Fruit fly (Drosophila melanogaster) S2 (cell line): Measurements from ENCODE around the gene Ak3.

Experiments
- CG8478 ChIP-seq: fragments of >200 bp; optimal IDR thresholded peaks from 2 replicates; lab custom pipeline; 2018
- CTCF ChIP-seq, 2 experiments: fragments of >200 bp; optimal IDR thresholded peaks; 2 replicates each; lab custom pipeline; 2018

The Ak3 gene

DNA sequence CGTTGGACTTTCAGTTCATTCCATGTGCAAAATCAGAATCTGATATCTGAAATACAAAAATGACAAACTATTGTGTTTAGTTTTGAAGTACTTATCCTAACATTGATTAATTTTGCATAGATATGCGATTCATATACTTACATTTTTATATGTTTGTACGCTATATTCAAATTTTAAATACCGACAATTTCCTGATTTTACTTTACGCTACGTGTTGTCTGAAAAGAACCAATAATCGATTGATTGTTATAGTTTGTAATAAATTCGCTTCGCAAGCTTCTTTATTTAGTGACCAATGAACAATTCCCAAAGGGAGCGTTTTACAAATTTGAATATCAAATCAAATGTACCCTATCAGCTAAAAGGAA is at the start of gene Ak3:
Gene Ak3, minus strand, starts transcription at position 69 of the 368 bp plus-strand sequence.
- TF ChIP-seq CG8478 (no peak), CTCF (optimal IDR thresholded peaks at IDR 0.05; lab: Kevin White, UChicago) (no peak)

- TF ChIP-seq CG8478 (no peak), CTCF (optimal IDR thresholded peaks at IDR 0.05; lab: Kevin White, UChicago) (peak; percentile 50 to 68)
Observed at dm6 chr3R:10893327-10893726, 3.9 kb upstream of the Ak3 start, which contains the start of gene CG6621. Gene CG6621, minus strand, starts transcription at chr3R:10893531.

- TF ChIP-seq CG8478 (no peak), CTCF (optimal IDR thresholded peaks at IDR 0.05; lab: Kevin White, UChicago) (no peak)
Observed at dm6 chr3R:10888633-10889519, 512 bp downstream of the Ak3 start.

DNA sequence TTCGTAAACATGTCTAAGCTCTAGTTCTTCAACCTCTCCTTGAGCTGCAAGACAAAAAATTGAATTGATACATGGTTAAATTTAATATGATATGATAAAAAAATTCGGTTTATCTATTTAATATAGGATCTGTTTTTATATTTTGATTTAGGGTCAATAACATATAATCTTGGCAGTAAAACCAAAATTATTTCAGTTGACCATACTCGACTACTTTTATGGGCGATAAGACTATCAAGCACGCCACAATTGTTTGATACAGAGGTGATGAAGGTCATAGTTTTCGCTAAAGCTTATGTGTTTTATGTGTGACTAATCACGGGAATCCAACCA is 1.1 kb downstream of the Ak3 start:
- no peak for TF ChIP-seq CTCF (optimal IDR thresholded peaks at IDR 0.05; lab: Kevin White, UChicago)
- no peak for TF ChIP-seq CG8478

dm6 chr3R:10886462-10887315 is 2.7 kb downstream of the Ak3 start:
- no peak for TF ChIP-seq CTCF (optimal IDR thresholded peaks at IDR 0.05; lab: Kevin White, UChicago)
- TF ChIP-seq CG8478 = no peak

dm6 chr3R:10885422-10886081 is 3.8 kb downstream of the Ak3 start, which contains the start of gene Leash:
Gene Leash, plus strand, starts transcription at chr3R:10885540.
- TF ChIP-seq CG8478 (no peak), CTCF (optimal IDR thresholded peaks at IDR 0.05; lab: Kevin White, UChicago) (no peak)

- no peak for TF ChIP-seq CG8478
- TF ChIP-seq CTCF (optimal IDR thresholded peaks at IDR 0.05; lab: Kevin White, UChicago) = no peak
Observed at dm6 chr3R:10884678-10885421, 4.5 kb downstream of the Ak3 start, which contains the start of gene CG14696. Gene CG14696, minus strand, starts transcription at chr3R:10885001.

DNA sequence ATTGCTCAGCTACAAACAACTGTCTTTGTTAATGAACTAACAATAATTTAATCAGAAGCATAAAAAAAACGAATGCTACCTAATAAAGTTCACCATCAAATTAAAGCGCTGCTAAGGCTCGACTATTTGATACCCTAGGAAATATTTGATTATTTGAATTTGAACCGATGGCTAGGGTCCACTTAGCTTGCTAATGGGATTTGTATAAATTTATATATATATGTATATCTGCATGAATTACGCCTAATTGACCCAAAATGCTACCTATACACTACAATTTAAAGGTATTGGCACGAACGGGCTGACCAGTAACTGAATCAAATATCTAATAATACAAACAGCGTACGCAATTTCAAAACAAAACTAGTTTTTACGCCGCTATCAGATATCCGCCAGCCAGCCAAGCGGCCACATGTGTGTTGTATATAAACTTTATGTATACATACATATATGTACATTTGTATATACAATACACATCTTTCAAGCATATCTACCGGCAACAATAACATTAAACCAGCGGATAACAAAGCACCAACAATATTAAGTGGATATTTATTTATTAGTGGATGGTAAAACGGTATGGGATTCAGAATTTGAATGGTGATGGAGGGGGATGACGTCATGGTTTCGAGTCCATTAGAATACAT is 5.2 kb downstream of the Ak3 start:
- TF ChIP-seq CTCF (optimal IDR thresholded peaks at IDR 0.05; lab: Kevin White, UChicago) = no peak
- no peak for TF ChIP-seq CG8478

dm6 chr3R:10881824-10882559 is 7.4 kb downstream of the Ak3 start, which contains the start of gene Tpc1:
Gene Tpc1, minus strand, starts transcription at chr3R:10882188.
- TF ChIP-seq CTCF (optimal IDR thresholded peaks at IDR 0.05; lab: Kevin White, UChicago) (no peak), CG8478 (no peak)

DNA sequence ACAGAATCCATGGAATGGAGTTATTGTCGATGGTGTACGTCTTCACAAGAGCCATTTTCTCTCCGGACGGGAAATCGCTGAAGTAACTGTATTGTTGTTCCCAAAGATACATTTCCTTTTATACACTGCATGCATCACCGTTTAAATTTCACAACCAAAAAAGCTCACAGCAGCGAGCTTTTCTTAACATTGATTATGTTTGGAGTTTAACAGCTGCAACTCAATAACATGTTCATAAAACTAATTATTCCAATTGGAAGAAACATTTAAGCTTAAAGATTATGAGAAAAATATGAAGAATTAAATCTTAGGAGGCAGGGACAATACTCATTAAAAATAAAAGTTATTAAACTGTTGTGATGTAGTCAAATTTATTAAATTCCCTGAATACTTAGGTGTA is 10.2 kb downstream of the Ak3 start, which contains the start of gene CG14695:
Gene CG14695, minus strand, starts transcription at position 101 of the 400 bp plus-strand sequence.
- TF ChIP-seq CTCF (optimal IDR thresholded peaks at IDR 0.05; lab: Kevin White, UChicago) = no peak
- TF ChIP-seq CG8478 = no peak

dm6 chr3R:10878628-10879027 is 10.8 kb downstream of the Ak3 start:
- TF ChIP-seq CG8478 (no peak), CTCF (optimal IDR thresholded peaks at IDR 0.05; lab: Kevin White, UChicago) (no peak)

- no peak for TF ChIP-seq CG8478
- no peak for TF ChIP-seq CTCF (optimal IDR thresholded peaks at IDR 0.05; lab: Kevin White, UChicago)
Observed at dm6 chr3R:10877808-10878207, 11.6 kb downstream of the Ak3 start.
